Worm (Caenorhabditis elegans) whole organism, young adult: Measurements from ENCODE around the gene bgal-1.

Source experiments
- B0035.1 ChIP-seq: sonication (generic microtip); optimal IDR thresholded peaks from 2 replicates; lab custom pipeline; 2016; ENCODE audit warnings: missing genetic modification characterization, mild to moderate bottlenecking, missing compliant biosample characterization, missing genotype, missing genetic modification reagents
- B0261.1 ChIP-seq: sonication (generic microtip); optimal IDR thresholded peaks from 2 replicates; lab custom pipeline; 2016; ENCODE audit warnings: mild to moderate bottlenecking, missing genetic modification characterization, moderate library complexity, missing compliant biosample characterization
- C06A6.2 ChIP-seq: fragments of 200-800 bp; sonication (Bioruptor generic); conservative IDR thresholded peaks from 2 replicates; pipeline ENCODE4 v1.3.6; 2022; ENCODE audit warnings: missing genetic modification characterization, missing compliant biosample characterization
- F22D6.2 ChIP-seq: sonication (generic microtip); optimal IDR thresholded peaks from 2 replicates; lab custom pipeline; 2016; ENCODE audit warnings: mild to moderate bottlenecking, missing genetic modification characterization, missing compliant biosample characterization
- F55B11.4 ChIP-seq: sonication (generic microtip); optimal IDR thresholded peaks from 2 replicates; lab custom pipeline; 2016; ENCODE audit warnings: missing compliant biosample characterization, missing genetic modification characterization, borderline replicate concordance; ENCODE audit not compliant: insufficient read depth
- K11D2.4 ChIP-seq: fragments of 200-800 bp; sonication (Bioruptor generic); IDR thresholded peaks from 2 replicates; pipeline ENCODE4 v1.3.6; 2022; ENCODE audit warnings: missing genetic modification reagents, missing genetic modification characterization, missing compliant biosample characterization
- T07F8.4 ChIP-seq: sonication (generic microtip); optimal IDR thresholded peaks from 2 replicates; lab custom pipeline; 2016; ENCODE audit warnings: mild to moderate bottlenecking, missing genetic modification characterization, moderate library complexity, missing compliant biosample characterization
- Y53F4B.3 ChIP-seq: fragments of 200-800 bp; sonication (Bioruptor generic); IDR thresholded peaks from 2 replicates; pipeline ENCODE4 v1.3.6; 2022; ENCODE audit warnings: missing genetic modification reagents, missing genetic modification characterization, missing compliant biosample characterization
- Y53G8AR.9 ChIP-seq: fragments of 200-800 bp; sonication (Bioruptor generic); conservative IDR thresholded peaks from 2 replicates; pipeline ENCODE4 v1.3.6; 2022; ENCODE audit warnings: missing genetic modification reagents, missing genetic modification characterization, missing compliant biosample characterization
- Y56A3A.18 ChIP-seq: fragments of 200-800 bp; sonication (Bioruptor generic); IDR thresholded peaks from 2 replicates; pipeline ENCODE4 v1.3.6; 2022; ENCODE audit warnings: missing genetic modification reagents, missing genetic modification characterization, missing compliant biosample characterization
- Y67H2A.10 ChIP-seq: fragments of 200-800 bp; sonication (Bioruptor generic); conservative IDR thresholded peaks from 2 replicates; pipeline ENCODE4 v1.3.6; 2022; ENCODE audit warnings: missing genetic modification reagents, missing genetic modification characterization, missing compliant biosample characterization
- Y79H2A.3 ChIP-seq: fragments of 200-800 bp; sonication (Bioruptor generic); conservative IDR thresholded peaks from 2 replicates; pipeline ENCODE4 v1.3.6; 2022; ENCODE audit warnings: missing genetic modification reagents, missing genetic modification characterization, missing compliant biosample characterization
- ZK185.1 ChIP-seq: sonication (generic microtip); optimal IDR thresholded peaks from 2 replicates; lab custom pipeline; 2016; ENCODE audit warnings: mild to moderate bottlenecking, missing genetic modification characterization, missing compliant biosample characterization; ENCODE audit not compliant: poor library complexity, severe bottlenecking
- atf-7 ChIP-seq: sonication (generic microtip); optimal IDR thresholded peaks from 2 replicates; lab custom pipeline; 2017; ENCODE audit warnings: mild to moderate bottlenecking, missing genetic modification characterization, missing compliant biosample characterization
- attf-5 ChIP-seq: fragments of 200-800 bp; sonication (Bioruptor generic); optimal IDR thresholded peaks from 2 replicates; lab custom pipeline; 2018; ENCODE audit warnings: mild to moderate bottlenecking, missing genetic modification characterization, missing compliant biosample characterization
- attf-6 ChIP-seq: fragments of 200-800 bp; sonication (Bioruptor generic); IDR thresholded peaks from 2 replicates; pipeline ENCODE4 v1.3.6; 2022; ENCODE audit warnings: missing genetic modification reagents, missing genetic modification characterization, missing compliant biosample characterization
- bed-2 ChIP-seq: fragments of 200-800 bp; sonication (Bioruptor generic); IDR thresholded peaks from 2 replicates; pipeline ENCODE4 v1.3.6; 2022; ENCODE audit warnings: missing genetic modification reagents, missing genetic modification characterization, missing compliant biosample characterization
- ceh-100 ChIP-seq: fragments of 200-800 bp; sonication (Bioruptor generic); IDR thresholded peaks from 2 replicates; pipeline ENCODE4 v1.3.6; 2022; ENCODE audit warnings: missing genetic modification reagents, missing genetic modification characterization, missing compliant biosample characterization
- ceh-27 ChIP-seq: fragments of 200-800 bp; sonication (Bioruptor generic); optimal IDR thresholded peaks from 2 replicates; lab custom pipeline; 2018; ENCODE audit warnings: mild to moderate bottlenecking, missing genetic modification characterization, moderate library complexity, missing compliant biosample characterization
- ceh-91 ChIP-seq: fragments of 200-800 bp; sonication (Bioruptor generic); IDR thresholded peaks from 2 replicates; pipeline ENCODE4 v1.3.6; 2022; ENCODE audit warnings: missing genetic modification reagents, missing genetic modification characterization, missing compliant biosample characterization
- dox-1 ChIP-seq: fragments of 200-800 bp; sonication (Bioruptor generic); IDR thresholded peaks from 2 replicates; pipeline ENCODE4 v1.3.6; 2022; ENCODE audit warnings: missing genetic modification reagents, missing genetic modification characterization, missing compliant biosample characterization
- egl-18 ChIP-seq: fragments of 200-800 bp; sonication (Bioruptor generic); IDR thresholded peaks from 2 replicates; pipeline ENCODE4 v1.3.6; 2022; ENCODE audit warnings: missing genetic modification reagents, missing genetic modification characterization, missing compliant biosample characterization
- egrh-3 ChIP-seq: fragments of 200-800 bp; sonication (Bioruptor generic); IDR thresholded peaks from 2 replicates; pipeline ENCODE4 v1.3.6; 2022; ENCODE audit warnings: missing genetic modification reagents, missing genetic modification characterization, missing compliant biosample characterization
- hlh-12 ChIP-seq: sonication (generic microtip); optimal IDR thresholded peaks from 2 replicates; lab custom pipeline; 2016; ENCODE audit warnings: missing genetic modification characterization, missing compliant biosample characterization
- hsf-1 ChIP-seq: fragments of 200-800 bp; sonication (Bioruptor generic); IDR thresholded peaks from 2 replicates; pipeline ENCODE4 v1.3.6; 2022; ENCODE audit warnings: missing genetic modification reagents, missing genetic modification characterization, missing compliant biosample characterization
- lag-1 ChIP-seq: fragments of 200-800 bp; sonication (Bioruptor generic); IDR thresholded peaks from 2 replicates; pipeline ENCODE4 v1.3.6; 2022; ENCODE audit warnings: missing genetic modification reagents, missing genetic modification characterization, missing compliant biosample characterization
- lir-1 ChIP-seq: fragments of 200-800 bp; sonication (Bioruptor generic); conservative IDR thresholded peaks from 2 replicates; pipeline ENCODE4 v1.3.6; 2022; ENCODE audit warnings: missing genetic modification reagents, missing genetic modification characterization, missing compliant biosample characterization
- madf-8 ChIP-seq: fragments of 200-800 bp; sonication (Bioruptor generic); conservative IDR thresholded peaks from 2 replicates; pipeline ENCODE4 v1.3.6; 2022; ENCODE audit warnings: missing genetic modification reagents, missing genetic modification characterization, missing compliant biosample characterization
- mcd-1 ChIP-seq: fragments of 200-800 bp; sonication (Bioruptor generic); IDR thresholded peaks from 2 replicates; pipeline ENCODE4 v1.3.6; 2022; ENCODE audit warnings: missing genetic modification reagents, missing genetic modification characterization, missing compliant biosample characterization
- mel-28 ChIP-seq: sonication (generic microtip); optimal IDR thresholded peaks from 2 replicates; lab custom pipeline; 2016; ENCODE audit warnings: borderline replicate concordance, mild to moderate bottlenecking, missing genetic modification characterization, missing compliant biosample characterization
- mxl-1 ChIP-seq: sonication (generic microtip); optimal IDR thresholded peaks from 2 replicates; lab custom pipeline; 2016; ENCODE audit warnings: missing genetic modification characterization, missing compliant biosample characterization
- nfya-1 ChIP-seq: sonication (generic microtip); optimal IDR thresholded peaks from 2 replicates; lab custom pipeline; 2017; ENCODE audit warnings: antibody characterized with exemption, missing compliant biosample characterization, missing genetic modification characterization, borderline replicate concordance; ENCODE audit not compliant: insufficient read depth
- nfya-2 ChIP-seq: fragments of 200-800 bp; sonication (Bioruptor generic); IDR thresholded peaks from 2 replicates; pipeline ENCODE4 v1.3.6; 2022; ENCODE audit warnings: missing genetic modification reagents, missing genetic modification characterization, missing compliant biosample characterization
- nhr-179 ChIP-seq: sonication (generic microtip); optimal IDR thresholded peaks from 2 replicates; lab custom pipeline; 2016; ENCODE audit warnings: mild to moderate bottlenecking, missing genetic modification characterization, missing compliant biosample characterization
- nhr-90 ChIP-seq: sonication (generic microtip); optimal IDR thresholded peaks from 2 replicates; lab custom pipeline; 2016; ENCODE audit warnings: missing genotype, mild to moderate bottlenecking, missing genetic modification characterization, missing compliant biosample characterization
- rcor-1 ChIP-seq: fragments of 200-800 bp; sonication (Bioruptor generic); IDR thresholded peaks from 2 replicates; pipeline ENCODE4 v1.3.6; 2022; ENCODE audit warnings: missing genetic modification reagents, missing genetic modification characterization, missing compliant biosample characterization
- rpc-1 ChIP-seq, 2 experiments: fragments of 150-350 bp in 1 of 2; sonication (generic microtip) in 1 of 2; optimal IDR thresholded peaks; 2 replicates each; lab custom pipeline; 2014 to 2018; ENCODE audit warnings: missing biosample characterization in 1 of 2, missing genetic modification characterization in 1 of 2, missing genetic modification reagents in 1 of 2, missing genotype in 1 of 2
- snpc-4 ChIP-seq, 5 experiments: fragments of 150-350 bp in 1 of 5; sonication (generic microtip) in 4 of 5; optimal IDR thresholded peaks; 2 replicates each; lab custom pipeline; 2014 to 2018; ENCODE audit warnings: missing genetic modification characterization in 5 of 5, missing biosample characterization in 3 of 5, antibody characterized with exemption in 2 of 5, mild to moderate bottlenecking in 2 of 5, missing compliant biosample characterization in 2 of 5, missing genotype in 2 of 5, moderate library complexity in 2 of 5, missing genetic modification reagents in 1 of 5
- sptf-2 ChIP-seq: fragments of 200-800 bp; sonication (Bioruptor generic); optimal IDR thresholded peaks from 2 replicates; lab custom pipeline; 2018; ENCODE audit warnings: mild to moderate bottlenecking, missing genetic modification characterization, missing compliant biosample characterization
- tbx-9 ChIP-seq: sonication (generic microtip); optimal IDR thresholded peaks from 2 replicates; lab custom pipeline; 2016; ENCODE audit warnings: borderline replicate concordance, missing genetic modification characterization, inconsistent platforms, missing compliant biosample characterization
- unc-62 ChIP-seq: fragments of 150-350 bp; optimal IDR thresholded peaks from 2 replicates; lab custom pipeline; 2014; ENCODE audit warnings: missing biosample characterization, missing genetic modification reagents, missing genetic modification characterization
- ztf-22 ChIP-seq: fragments of 200-800 bp; sonication (Bioruptor generic); optimal IDR thresholded peaks from 2 replicates; lab custom pipeline; 2018; ENCODE audit warnings: mild to moderate bottlenecking, missing genetic modification characterization, moderate library complexity, missing compliant biosample characterization
- ztf-26 ChIP-seq: sonication (generic microtip); optimal IDR thresholded peaks from 2 replicates; lab custom pipeline; 2017; ENCODE audit warnings: missing genetic modification characterization, missing compliant biosample characterization

The bgal-1 gene

DNA sequence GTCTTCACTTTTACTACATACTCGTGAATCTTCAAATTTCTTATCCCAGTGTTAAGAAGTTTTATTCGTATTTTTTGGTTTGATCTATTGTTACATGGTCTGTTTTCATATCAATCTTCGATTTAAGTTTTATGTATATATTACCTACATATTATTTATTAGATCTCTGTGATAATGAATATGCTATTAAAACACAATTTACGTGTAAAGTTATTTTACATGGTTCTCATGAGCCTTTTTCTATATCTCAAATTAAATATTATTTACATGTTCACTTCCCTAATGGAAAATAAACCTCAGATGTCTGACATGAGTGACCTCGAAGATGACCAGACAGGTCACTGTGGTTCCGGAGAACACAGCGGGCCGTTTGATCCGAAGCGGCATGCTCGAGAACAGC lies 18.7 kb upstream of the bgal-1 start, which contains the start of gene mxl-1:
mxl-1 (plus strand) TSS at position 301 of the 400 bp plus-strand sequence.
- TF ChIP-seq egrh-3 (no peak), lir-1 (GFP tag; lab: Robert Waterston, UW) (no peak), Y53F4B.3 (GFP tag; lab: Robert Waterston, UW) (no peak), madf-8 (GFP tag; lab: Robert Waterston, UW) (no peak), B0035.1 (tag; lab: Kevin White, UChicago) (no peak), F22D6.2 (tag; lab: Kevin White, UChicago) (no peak)

DNA sequence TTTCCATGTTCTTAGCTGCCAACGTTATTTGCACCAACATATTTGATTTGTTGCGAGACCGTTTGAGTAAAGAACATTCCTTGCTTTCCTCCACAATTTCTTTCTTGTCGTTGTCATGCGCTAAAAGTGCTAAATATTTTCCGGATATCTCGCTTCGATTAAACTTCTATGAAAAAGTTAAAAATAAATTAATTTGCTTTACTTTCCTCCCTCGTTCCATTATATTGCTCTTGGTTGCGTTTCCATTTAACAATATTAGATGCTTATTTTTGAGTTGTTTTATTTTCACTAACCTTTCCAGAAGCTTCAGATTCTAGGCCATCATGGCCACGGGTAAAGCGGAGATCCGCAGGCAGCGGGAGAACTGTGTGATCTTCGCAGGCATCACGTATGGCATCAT lies 15.8 kb upstream of the bgal-1 start, which contains the start of gene pgap-1:
pgap-1 (plus strand) TSS at position 301 of the 400 bp plus-strand sequence.
- TF ChIP-seq mcd-1: no peak
- TF ChIP-seq lag-1 (GFP tag; lab: Robert Waterston, UW): no peak

DNA sequence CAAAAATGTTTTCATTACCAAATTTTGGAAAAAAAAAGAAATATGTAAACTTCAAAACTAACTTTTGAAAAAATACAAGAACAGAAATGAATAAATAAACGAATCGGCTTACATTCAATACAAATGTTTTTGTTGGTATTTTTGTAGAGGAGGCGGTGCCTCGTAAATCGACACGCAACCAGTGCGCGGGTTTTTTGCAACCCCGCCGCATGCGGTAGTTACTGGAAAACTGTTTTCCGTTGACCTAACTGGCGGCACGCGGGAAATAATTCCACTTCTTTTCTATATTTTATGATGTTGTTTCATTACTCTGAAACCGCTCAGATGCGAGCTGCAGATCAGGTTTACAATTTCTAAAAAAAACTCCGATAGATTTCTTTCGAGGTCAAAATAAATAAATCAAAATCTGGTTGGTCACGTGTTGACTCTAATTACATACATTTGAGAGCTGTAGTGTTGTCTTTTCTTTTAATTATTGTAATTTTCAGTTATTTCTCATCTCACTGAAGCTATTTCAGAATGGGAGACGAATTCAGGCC lies 13.4 kb upstream of the bgal-1 start, which contains the start of the genes dvc-1 and ima-1:
dvc-1 (minus strand) TSS at position 145 of the 539 bp plus-strand sequence.
ima-1 (plus strand) TSS at position 489 of the 539 bp plus-strand sequence.
- TF ChIP-seq ceh-91 (GFP tag; lab: Robert Waterston, UW): peak; percentile 94
- peak; percentile 38 for TF ChIP-seq ceh-27 (GFP tag; lab: Kevin White, UChicago)
- no peak for TF ChIP-seq B0035.1 (tag; lab: Kevin White, UChicago)
- TF ChIP-seq rcor-1 (GFP tag; lab: Robert Waterston, UW): peak; percentile 90
- no peak for TF ChIP-seq nfya-1 (tag; lab: Kevin White, UChicago)
- no peak for TF ChIP-seq lag-1 (GFP tag; lab: Robert Waterston, UW)
- no peak for TF ChIP-seq T07F8.4 (tag; lab: Kevin White, UChicago)
- peak; percentile 33 for TF ChIP-seq rpc-1 (optimal IDR thresholded peaks at IDR 0.05; lab: Kevin White, UChicago)
- no peak for TF ChIP-seq rpc-1 (tag; optimal IDR thresholded peaks at IDR 0.05; lab: Kevin White, UChicago)
- peak; percentile 77 for TF ChIP-seq Y67H2A.10 (GFP tag; lab: Robert Waterston, UW)
- TF ChIP-seq attf-5 (GFP tag; lab: Kevin White, UChicago): peak; percentile 84
- TF ChIP-seq Y56A3A.18: no peak
- TF ChIP-seq sptf-2 (GFP tag; lab: Kevin White, UChicago): no peak
- no peak for TF ChIP-seq ztf-26 (tag; lab: Kevin White, UChicago)
- TF ChIP-seq dox-1 (GFP tag; lab: Robert Waterston, UW): peak; percentile 95
- TF ChIP-seq B0261.1: no peak
- TF ChIP-seq hlh-12 (tag; lab: Kevin White, UChicago): no peak
- TF ChIP-seq ztf-22 (GFP tag; lab: Kevin White, UChicago): no peak
- no peak for TF ChIP-seq nfya-2
- TF ChIP-seq snpc-4 (GFP tag; optimal IDR thresholded peaks at IDR 0.05; lab: Kevin White, UChicago): peak; percentile 45
- peak; percentile 38 to 79 (median 64) for TF ChIP-seq snpc-4 (tag; optimal IDR thresholded peaks at IDR 0.05; lab: Kevin White, UChicago)
- no peak for TF ChIP-seq mel-28
- 0 out of 2 replicates have a peak, but pooled peaks have one; percentile 62 for TF ChIP-seq bed-2 (GFP tag; lab: Robert Waterston, UW)
- TF ChIP-seq tbx-9 (tag; lab: Kevin White, UChicago): no peak
- no peak for TF ChIP-seq atf-7
- TF ChIP-seq hsf-1 (GFP tag; lab: Robert Waterston, UW): peak; percentile 85; the same call in 1 of the 2 replicates
- no peak for TF ChIP-seq F55B11.4
- peak; percentile 55; the same call in 1 of the 2 replicates for TF ChIP-seq Y79H2A.3 (GFP tag; lab: Robert Waterston, UW)
- no peak for TF ChIP-seq nhr-179 (tag; lab: Kevin White, UChicago)
- TF ChIP-seq K11D2.4 (GFP tag; lab: Robert Waterston, UW): no peak
- no peak for TF ChIP-seq unc-62 (GFP tag; lab: Kevin White, UChicago)
- peak; percentile 86 for TF ChIP-seq ceh-100 (GFP tag; lab: Robert Waterston, UW)
- peak; percentile 51; the same call in 1 of the 2 replicates for TF ChIP-seq attf-6
- TF ChIP-seq Y53G8AR.9 (GFP tag; lab: Robert Waterston, UW): peak; percentile 60
- TF ChIP-seq ZK185.1 (tag; lab: Kevin White, UChicago): no peak
- TF ChIP-seq C06A6.2 (GFP tag; lab: Robert Waterston, UW): no peak
- TF ChIP-seq nhr-90 (tag; lab: Kevin White, UChicago): no peak
- no peak for TF ChIP-seq mxl-1 (tag; lab: Kevin White, UChicago)
- TF ChIP-seq egl-18: no peak
